Fruit fly (Drosophila melanogaster) whole organism, prepupa: ENCODE measurements around the gene CG14511.

Source experiments
- CG10631 ChIP-seq: fragments of 200-800 bp; sonication (Bioruptor generic); optimal IDR thresholded peaks from 2 replicates; lab custom pipeline; 2016; ENCODE audit warnings: missing biosample characterization, missing genetic modification characterization
- CG15336 ChIP-seq: fragments of 200-800 bp; sonication (Bioruptor generic); IDR thresholded peaks from 2 replicates; pipeline ENCODE4 v1.3.6; 2022; ENCODE audit warnings: missing biosample characterization, missing genetic modification characterization
- CG1621 ChIP-seq: fragments of 200-800 bp; sonication (Bioruptor generic); optimal IDR thresholded peaks from 3 replicates; lab custom pipeline; 2018; ENCODE audit warnings: missing biosample characterization, mild to moderate bottlenecking, missing genetic modification characterization
- CG3032 ChIP-seq: fragments of 200-800 bp; optimal IDR thresholded peaks from 2 replicates; lab custom pipeline; 2019; ENCODE audit warnings: missing biosample characterization, mild to moderate bottlenecking, missing genetic modification characterization, moderate library complexity
- CG31627 ChIP-seq: fragments of 200-800 bp; sonication (Bioruptor generic); optimal IDR thresholded peaks from 3 replicates; lab custom pipeline; 2016; ENCODE audit warnings: missing biosample characterization, missing genetic modification characterization
- CG32006 ChIP-seq: fragments of 200-800 bp; sonication (Bioruptor generic); optimal IDR thresholded peaks from 3 replicates; lab custom pipeline; 2017; ENCODE audit warnings: missing biosample characterization, mild to moderate bottlenecking, missing genetic modification characterization
- CG34406 ChIP-seq: fragments of 200-800 bp; sonication (Bioruptor generic); optimal IDR thresholded peaks from 3 replicates; lab custom pipeline; 2016; ENCODE audit warnings: missing biosample characterization, missing genetic modification characterization
- CG3919 ChIP-seq: fragments of 200-800 bp; sonication (Bioruptor generic); optimal IDR thresholded peaks from 3 replicates; lab custom pipeline; 2016; ENCODE audit warnings: missing biosample characterization, missing genetic modification characterization
- CG6163 ChIP-seq: fragments of 200-800 bp; sonication (Bioruptor generic); IDR thresholded peaks from 3 replicates; pipeline ENCODE4 v1.3.6; 2022; ENCODE audit warnings: missing biosample characterization, missing genetic modification characterization
- CG6276 ChIP-seq: fragments of 200-800 bp; sonication (Bioruptor generic); optimal IDR thresholded peaks from 2 replicates; lab custom pipeline; 2017; ENCODE audit warnings: missing biosample characterization, mild to moderate bottlenecking, missing genetic modification characterization
- CG6792 ChIP-seq: fragments of 200-800 bp; sonication (Bioruptor generic); optimal IDR thresholded peaks from 3 replicates; lab custom pipeline; 2016; ENCODE audit warnings: missing biosample characterization, missing genetic modification characterization
- CG6808 ChIP-seq: fragments of 200-800 bp; sonication (Bioruptor generic); optimal IDR thresholded peaks from 3 replicates; lab custom pipeline; 2017; ENCODE audit warnings: missing biosample characterization, missing genetic modification characterization, mild to moderate bottlenecking, moderate library complexity, missing genetic modification reagents
- CG6854 ChIP-seq: fragments of 200-800 bp; sonication (Bioruptor generic); optimal IDR thresholded peaks from 2 replicates; lab custom pipeline; 2017; ENCODE audit warnings: missing biosample characterization, mild to moderate bottlenecking, missing genetic modification characterization
- CG8119 ChIP-seq: fragments of 200-800 bp; sonication (Bioruptor generic); IDR thresholded peaks from 3 replicates; pipeline ENCODE4 v1.3.6; 2022; ENCODE audit warnings: missing biosample characterization, missing genetic modification characterization
- CG8319 ChIP-seq: fragments of 200-800 bp; sonication (Bioruptor generic); optimal IDR thresholded peaks from 3 replicates; lab custom pipeline; 2016; ENCODE audit warnings: missing biosample characterization, missing genetic modification characterization
- CG8632 ChIP-seq: fragments of 200-800 bp; sonication (Bioruptor generic); optimal IDR thresholded peaks from 3 replicates; lab custom pipeline; 2016; ENCODE audit warnings: missing biosample characterization, missing genetic modification characterization
- CG9139 ChIP-seq: fragments of 200-800 bp; sonication (Bioruptor generic); optimal IDR thresholded peaks from 3 replicates; lab custom pipeline; 2017; ENCODE audit warnings: missing biosample characterization, mild to moderate bottlenecking, missing genetic modification characterization
- Eip75B ChIP-seq: fragments of 200-800 bp; sonication (Bioruptor generic); optimal IDR thresholded peaks from 3 replicates; lab custom pipeline; 2016; ENCODE audit warnings: missing biosample characterization, missing genetic modification characterization
- Eip78C ChIP-seq: fragments of 200-800 bp; sonication (Bioruptor generic); peaks from one replicate; lab custom pipeline; 2016; ENCODE audit warnings: missing biosample characterization, missing genetic modification characterization
- Ets96B ChIP-seq: fragments of 200-800 bp; optimal IDR thresholded peaks from 2 replicates; lab custom pipeline; 2019; ENCODE audit warnings: missing biosample characterization, mild to moderate bottlenecking, missing genetic modification characterization, moderate library complexity
- Gug ChIP-seq: fragments of 200-800 bp; sonication (Bioruptor generic); IDR thresholded peaks from 2 replicates; pipeline ENCODE4 v1.3.6; 2022; ENCODE audit warnings: missing biosample characterization, missing genetic modification characterization
- Hr39 ChIP-seq: fragments of 200-800 bp; sonication (Bioruptor generic); optimal IDR thresholded peaks from 2 replicates; lab custom pipeline; 2016; ENCODE audit warnings: missing biosample characterization, missing genetic modification characterization
- Hr4 ChIP-seq: fragments of 200-800 bp; sonication (Bioruptor generic); optimal IDR thresholded peaks from 3 replicates; lab custom pipeline; 2016; ENCODE audit warnings: missing biosample characterization, missing genetic modification characterization
- Lpt ChIP-seq: fragments of 200-800 bp; sonication (Bioruptor generic); optimal IDR thresholded peaks from 3 replicates; lab custom pipeline; 2016; ENCODE audit warnings: missing biosample characterization, missing genetic modification characterization
- Met ChIP-seq: fragments of 200-800 bp; sonication (Bioruptor generic); optimal IDR thresholded peaks from 3 replicates; lab custom pipeline; 2016; ENCODE audit warnings: missing biosample characterization, missing genetic modification characterization
- Smox ChIP-seq: fragments of 200-800 bp; sonication (Bioruptor generic); optimal IDR thresholded peaks from 3 replicates; lab custom pipeline; 2016; ENCODE audit warnings: missing biosample characterization, missing genetic modification characterization
- Sox14 ChIP-seq: fragments of 200-800 bp; sonication (Bioruptor generic); optimal IDR thresholded peaks from 3 replicates; lab custom pipeline; 2016; ENCODE audit warnings: missing biosample characterization, missing genetic modification characterization
- Sox15 ChIP-seq: fragments of 200-800 bp; sonication (Bioruptor generic); optimal IDR thresholded peaks from 3 replicates; lab custom pipeline; 2016; ENCODE audit warnings: missing biosample characterization, missing genetic modification characterization
- achi ChIP-seq: fragments of 200-800 bp; sonication (Bioruptor generic); optimal IDR thresholded peaks from 3 replicates; lab custom pipeline; 2016; ENCODE audit warnings: missing biosample characterization, missing genetic modification characterization
- acj6 ChIP-seq: fragments of 200-800 bp; sonication (Bioruptor generic); optimal IDR thresholded peaks from 3 replicates; lab custom pipeline; 2016; ENCODE audit warnings: missing biosample characterization, missing genetic modification characterization
- cyc ChIP-seq: fragments of 200-800 bp; sonication (Bioruptor generic); optimal IDR thresholded peaks from 3 replicates; lab custom pipeline; 2016; ENCODE audit warnings: missing biosample characterization, missing genetic modification characterization
- dsx ChIP-seq: fragments of 200-800 bp; optimal IDR thresholded peaks from 3 replicates; lab custom pipeline; 2019; ENCODE audit warnings: missing biosample characterization, mild to moderate bottlenecking, missing genetic modification characterization, moderate library complexity; ENCODE audit not compliant: poor library complexity, severe bottlenecking
- eg ChIP-seq: fragments of 200-800 bp; sonication (Bioruptor generic); IDR thresholded peaks from 3 replicates; pipeline ENCODE4 v1.3.6; 2022; ENCODE audit warnings: missing biosample characterization, missing genetic modification characterization
- esn ChIP-seq: fragments of 200-800 bp; sonication (Bioruptor generic); optimal IDR thresholded peaks from 2 replicates; lab custom pipeline; 2016; ENCODE audit warnings: missing biosample characterization, mild to moderate bottlenecking, missing genetic modification characterization, moderate library complexity
- fd59A ChIP-seq: fragments of 200-800 bp; sonication (Bioruptor generic); optimal IDR thresholded peaks from 2 replicates; lab custom pipeline; 2017; ENCODE audit warnings: missing biosample characterization, mild to moderate bottlenecking, missing genetic modification characterization, missing genetic modification reagents
- fkh ChIP-seq: fragments of 200-800 bp; sonication (Bioruptor generic); optimal IDR thresholded peaks from 3 replicates; lab custom pipeline; 2017; ENCODE audit warnings: missing biosample characterization, mild to moderate bottlenecking, missing genetic modification characterization, moderate library complexity
- lz ChIP-seq: fragments of 200-800 bp; sonication (Bioruptor generic); optimal IDR thresholded peaks from 3 replicates; lab custom pipeline; 2016; ENCODE audit warnings: missing biosample characterization, missing genetic modification characterization
- net ChIP-seq: fragments of 200-800 bp; sonication (Bioruptor generic); optimal IDR thresholded peaks from 3 replicates; lab custom pipeline; 2016; ENCODE audit warnings: missing biosample characterization, missing genetic modification characterization
- spab ChIP-seq: fragments of 200-800 bp; sonication (Bioruptor generic); optimal IDR thresholded peaks from 2 replicates; lab custom pipeline; 2017; ENCODE audit warnings: missing biosample characterization, mild to moderate bottlenecking, missing genetic modification characterization, missing genetic modification reagents
- ss ChIP-seq, 2 experiments: fragments of 200-800 bp; sonication (Bioruptor generic); optimal IDR thresholded peaks; 2 replicates in 1 of 2; 3 replicates in 1 of 2; lab custom pipeline; 2017 to 2018; ENCODE audit warnings: mild to moderate bottlenecking in 2 of 2, missing biosample characterization in 2 of 2, missing genetic modification characterization in 2 of 2, moderate library complexity in 1 of 2
- svp ChIP-seq: fragments of 200-800 bp; sonication (Bioruptor generic); peaks from one replicate; lab custom pipeline; 2016; ENCODE audit warnings: missing biosample characterization, missing genetic modification characterization
- topi ChIP-seq: fragments of 200-800 bp; sonication (Bioruptor generic); optimal IDR thresholded peaks from 3 replicates; lab custom pipeline; 2016; ENCODE audit warnings: missing biosample characterization, missing genetic modification characterization

CG14511 gene

dm6 chr3R:29153197-29153644 is 6.5 kb upstream of the CG14511 start, which contains the start of the genes Slbp and Rpn2 (continued):
- no peak for TF ChIP-seq CG6163
- no peak for TF ChIP-seq Met (GFP tag; lab: Kevin White, UChicago)
- TF ChIP-seq esn (GFP tag; lab: Kevin White, UChicago): peak; percentile 64
- no peak for TF ChIP-seq Smox
- no peak for TF ChIP-seq net
- TF ChIP-seq CG10631 (GFP tag; lab: Kevin White, UChicago): no peak
- peak; percentile 25 for TF ChIP-seq CG3032 (tag; lab: Kevin White, UChicago)
- TF ChIP-seq ss (GFP tag; optimal IDR thresholded peaks at IDR 0.05; lab: Kevin White, UChicago): peak in 1 of 2 experiments; percentile 13
- TF ChIP-seq achi (GFP tag; lab: Kevin White, UChicago): peak; percentile 19
- TF ChIP-seq CG6276: no peak
- no peak for TF ChIP-seq CG32006 (GFP tag; lab: Kevin White, UChicago)
- TF ChIP-seq CG1621: peak; percentile 1
- TF ChIP-seq CG31627 (GFP tag; lab: Kevin White, UChicago): peak; percentile 13
- peak; percentile 81 for TF ChIP-seq Sox14 (GFP tag; lab: Kevin White, UChicago)
- TF ChIP-seq Hr39 (GFP tag; lab: Kevin White, UChicago): peak; percentile 15
- TF ChIP-seq CG6792 (GFP tag; lab: Kevin White, UChicago): peak; percentile 23

dm6 chr3R:29151621-29152092 is 5.0 kb upstream of the CG14511 start, which contains the start of gene eIF2D:
eIF2D (minus strand) TSS chr3R:29151794.
- TF ChIP-seq achi (GFP tag; lab: Kevin White, UChicago): peak; percentile 64
- peak; percentile 63 for TF ChIP-seq Sox14 (GFP tag; lab: Kevin White, UChicago)
- peak; percentile 66 for TF ChIP-seq lz (GFP tag; lab: Kevin White, UChicago)
- TF ChIP-seq topi (GFP tag; lab: Kevin White, UChicago): peak; percentile 67
- peak; percentile 46 for TF ChIP-seq Ets96B (tag; lab: Kevin White, UChicago)
- peak; percentile 66; the same call in 2 of the 3 replicates for TF ChIP-seq CG8119
- peak; percentile 79 for TF ChIP-seq CG6163
- TF ChIP-seq CG34406 (GFP tag; lab: Kevin White, UChicago): peak; percentile 28
- peak; percentile 43 for TF ChIP-seq Hr39 (GFP tag; lab: Kevin White, UChicago)
- peak; percentile 86 for TF ChIP-seq svp (GFP tag; lab: Kevin White, UChicago)
- peak; percentile 46 for TF ChIP-seq CG3919 (GFP tag; lab: Kevin White, UChicago)
- peak; percentile 62 for TF ChIP-seq CG31627 (GFP tag; lab: Kevin White, UChicago)
- no peak for TF ChIP-seq fd59A
- TF ChIP-seq cyc: peak; percentile 50
- TF ChIP-seq CG6808 (GFP tag; lab: Kevin White, UChicago): no peak
- TF ChIP-seq CG15336 (GFP tag; lab: Robert Waterston, UW): peak; percentile 68
- peak; percentile 43 for TF ChIP-seq Eip75B
- no peak for TF ChIP-seq spab
- peak; percentile 64 for TF ChIP-seq net
- TF ChIP-seq ss (GFP tag; optimal IDR thresholded peaks at IDR 0.05; lab: Kevin White, UChicago): peak in 1 of 2 experiments; percentile 33
- peak; percentile 7 for TF ChIP-seq fkh
- TF ChIP-seq Gug: peak; percentile 41; the same call in 1 of the 2 replicates
- peak; percentile 26 for TF ChIP-seq dsx (GFP tag; lab: Kevin White, UChicago)
- no peak for TF ChIP-seq CG9139 (GFP tag; lab: Kevin White, UChicago)
- peak; percentile 13 for TF ChIP-seq CG1621
- peak; percentile 79 for TF ChIP-seq eg (GFP tag; lab: Robert Waterston, UW)
- peak; percentile 54 for TF ChIP-seq CG6792 (GFP tag; lab: Kevin White, UChicago)
- TF ChIP-seq esn (GFP tag; lab: Kevin White, UChicago): peak; percentile 80
- no peak for TF ChIP-seq Sox15 (GFP tag; lab: Kevin White, UChicago)
- TF ChIP-seq CG8632 (GFP tag; lab: Kevin White, UChicago): no peak
- peak; percentile 55 for TF ChIP-seq acj6 (GFP tag; lab: Kevin White, UChicago)
- no peak for TF ChIP-seq Lpt (GFP tag; lab: Kevin White, UChicago)
- peak; percentile 68 for TF ChIP-seq CG3032 (tag; lab: Kevin White, UChicago)
- TF ChIP-seq CG6854 (GFP tag; lab: Kevin White, UChicago): peak; percentile 3
- no peak for TF ChIP-seq CG8319 (GFP tag; lab: Kevin White, UChicago)
- peak; percentile 86 for TF ChIP-seq Eip78C
- TF ChIP-seq Hr4 (GFP tag; lab: Kevin White, UChicago): no peak
- TF ChIP-seq, all 60 proteins: peak for 28
